Fruit fly (Drosophila melanogaster) whole organism, embryonic: ENCODE results near the gene MtnD.

Experiments used
- Abd-B ChIP-seq: fragments of 200-800 bp; sonication (Bioruptor generic); optimal IDR thresholded peaks from 2 replicates; lab custom pipeline; 2018; ENCODE audit warnings: missing biosample characterization, mild to moderate bottlenecking, missing genetic modification characterization, moderate library complexity
- Aef1 ChIP-seq: fragments of 200-800 bp; sonication (Bioruptor generic); IDR thresholded peaks from 3 replicates; pipeline ENCODE4 v1.3.6; 2022; ENCODE audit warnings: missing biosample characterization, missing genetic modification characterization
- Atf3 ChIP-seq: fragments of 200-800 bp; sonication (Bioruptor generic); optimal IDR thresholded peaks from 3 replicates; lab custom pipeline; 2016; ENCODE audit warnings: missing biosample characterization, missing genetic modification characterization
- B-H1 ChIP-seq: fragments of 200-800 bp; sonication (Bioruptor generic); IDR thresholded peaks from 3 replicates; pipeline ENCODE4 v1.3.6; 2022; ENCODE audit warnings: missing biosample characterization, missing genetic modification characterization
- C15 ChIP-seq: fragments of 200-800 bp; sonication (Bioruptor generic); IDR thresholded peaks from 3 replicates; pipeline ENCODE4 v1.3.6; 2022; ENCODE audit warnings: missing biosample characterization, missing genetic modification characterization
- CG10543 ChIP-seq: fragments of 200-800 bp; sonication (Bioruptor generic); optimal IDR thresholded peaks from 3 replicates; lab custom pipeline; 2017; ENCODE audit warnings: missing biosample characterization, mild to moderate bottlenecking, missing genetic modification characterization, moderate library complexity
- CG11504 ChIP-seq: fragments of 200-800 bp; sonication (Bioruptor generic); optimal IDR thresholded peaks from 3 replicates; lab custom pipeline; 2019; ENCODE audit warnings: missing biosample characterization, mild to moderate bottlenecking, missing genetic modification characterization, moderate library complexity
- CG11696 ChIP-seq: fragments of 200-800 bp; sonication (Bioruptor generic); IDR thresholded peaks from 2 replicates; pipeline ENCODE4 v1.3.6; 2022; ENCODE audit warnings: missing biosample characterization, missing genetic modification characterization
- CG12236 ChIP-seq: fragments of 200-800 bp; sonication (Bioruptor generic); optimal IDR thresholded peaks from 2 replicates; lab custom pipeline; 2016; ENCODE audit warnings: missing biosample characterization, missing genetic modification characterization
- CG12299 ChIP-seq: fragments of 200-800 bp; sonication (Bioruptor generic); optimal IDR thresholded peaks from 2 replicates; lab custom pipeline; 2018; ENCODE audit warnings: missing biosample characterization, mild to moderate bottlenecking, missing genetic modification characterization
- CG14050 ChIP-seq: fragments of 200-800 bp; sonication (Bioruptor generic); IDR thresholded peaks from 3 replicates; pipeline ENCODE4 v1.3.6; 2022; ENCODE audit warnings: missing biosample characterization, missing genetic modification characterization
- CG17328 ChIP-seq: fragments of 200-800 bp; sonication (Bioruptor generic); IDR thresholded peaks from 2 replicates; pipeline ENCODE4 v1.3.6; 2022; ENCODE audit warnings: missing biosample characterization, missing genetic modification characterization
- CG1832 ChIP-seq: fragments of 200-800 bp; sonication (Bioruptor generic); optimal IDR thresholded peaks from 2 replicates; lab custom pipeline; 2017; ENCODE audit warnings: missing biosample characterization, mild to moderate bottlenecking, missing genetic modification characterization, inconsistent platforms
- CG3281 ChIP-seq: fragments of 200-800 bp; sonication (Bioruptor generic); optimal IDR thresholded peaks from 3 replicates; lab custom pipeline; 2017; ENCODE audit warnings: missing biosample characterization, mild to moderate bottlenecking, missing genetic modification characterization
- CG34376 ChIP-seq: fragments of 200-800 bp; sonication (Bioruptor generic); optimal IDR thresholded peaks from 2 replicates; lab custom pipeline; 2018; ENCODE audit warnings: missing biosample characterization, mild to moderate bottlenecking, missing genetic modification characterization
- CG34422 ChIP-seq: fragments of 200-800 bp; sonication (Bioruptor generic); IDR thresholded peaks from 3 replicates; pipeline ENCODE4 v1.3.6; 2022; ENCODE audit warnings: missing biosample characterization, missing genetic modification characterization
- CG4404 ChIP-seq: fragments of 200-800 bp; sonication (Bioruptor generic); IDR thresholded peaks from 2 replicates; pipeline ENCODE4 v1.3.6; 2022; ENCODE audit warnings: missing biosample characterization, missing genetic modification characterization
- CG6254 ChIP-seq: fragments of 200-800 bp; sonication (Bioruptor generic); optimal IDR thresholded peaks from 3 replicates; lab custom pipeline; 2017; ENCODE audit warnings: mild to moderate bottlenecking, missing biosample characterization, missing genetic modification reagents, missing genetic modification characterization
- CG9215 ChIP-seq: fragments of 200-800 bp; sonication (Bioruptor generic); IDR thresholded peaks from 2 replicates; pipeline ENCODE4 v1.3.6; 2022; ENCODE audit warnings: missing biosample characterization, missing genetic modification characterization
- CHES-1-like ChIP-seq: fragments of 200-800 bp; sonication (Bioruptor generic); optimal IDR thresholded peaks from 2 replicates; lab custom pipeline; 2016; ENCODE audit warnings: missing biosample characterization, missing genetic modification characterization
- D19B ChIP-seq: fragments of 200-800 bp; sonication (Bioruptor generic); optimal IDR thresholded peaks from 2 replicates; lab custom pipeline; 2017; ENCODE audit warnings: missing biosample characterization, mild to moderate bottlenecking, missing genetic modification characterization
- Dip2 ChIP-seq: fragments of 200-800 bp; sonication (Bioruptor generic); IDR thresholded peaks from 2 replicates; pipeline ENCODE4 v1.3.6; 2022; ENCODE audit warnings: missing biosample characterization, missing genetic modification characterization
- Doc3 ChIP-seq: fragments of 200-800 bp; sonication (Bioruptor generic); IDR thresholded peaks from 3 replicates; pipeline ENCODE4 v1.3.6; 2022; ENCODE audit warnings: missing biosample characterization, missing genetic modification characterization; ENCODE audit not compliant: partially characterized antibody
- H15 ChIP-seq: fragments of 200-800 bp; sonication (Bioruptor generic); IDR thresholded peaks from 3 replicates; pipeline ENCODE4 v1.3.6; 2022; ENCODE audit warnings: missing biosample characterization, missing genetic modification characterization
- Hr3 ChIP-seq: fragments of 200-800 bp; sonication (Bioruptor generic); optimal IDR thresholded peaks from 3 replicates; lab custom pipeline; 2016; ENCODE audit warnings: missing biosample characterization, missing genetic modification characterization
- Med ChIP-seq: fragments of 200-800 bp; sonication (Bioruptor generic); peaks from one replicate; lab custom pipeline; 2016; ENCODE audit warnings: missing biosample characterization, missing genetic modification characterization, mild to moderate bottlenecking, inconsistent platforms, moderate library complexity
- Mes4 ChIP-seq: fragments of 200-800 bp; sonication (Bioruptor generic); optimal IDR thresholded peaks from 2 replicates; lab custom pipeline; 2016; ENCODE audit warnings: missing biosample characterization, missing genetic modification characterization
- Rx ChIP-seq: fragments of 200-800 bp; sonication (Bioruptor generic); IDR thresholded peaks from 2 replicates; pipeline ENCODE4 v1.3.6; 2022; ENCODE audit warnings: missing biosample characterization, missing genetic modification characterization
- Ssrp ChIP-seq: fragments of 200-800 bp; sonication (Bioruptor generic); optimal IDR thresholded peaks from 2 replicates; lab custom pipeline; 2018; ENCODE audit warnings: missing biosample characterization, mild to moderate bottlenecking, missing genetic modification characterization, moderate library complexity
- aop ChIP-seq: fragments of 200-800 bp; sonication (Bioruptor generic); IDR thresholded peaks from 2 replicates; pipeline ENCODE4 v1.3.6; 2022; ENCODE audit warnings: missing biosample characterization, missing genetic modification characterization
- bab2 ChIP-seq: fragments of 200-800 bp; sonication (Bioruptor generic); optimal IDR thresholded peaks from 2 replicates; lab custom pipeline; 2016; ENCODE audit warnings: missing biosample characterization, missing genetic modification characterization
- btn ChIP-seq: fragments of 200-800 bp; sonication (Bioruptor generic); optimal IDR thresholded peaks from 2 replicates; lab custom pipeline; 2016; ENCODE audit warnings: missing biosample characterization, missing genetic modification characterization
- dan ChIP-seq: fragments of 200-800 bp; sonication (Bioruptor generic); IDR thresholded peaks from 2 replicates; pipeline ENCODE4 v1.3.6; 2022; ENCODE audit warnings: missing biosample characterization, missing genetic modification characterization
- dpn ChIP-seq, 2 experiments: fragments of 200-800 bp; sonication (Bioruptor generic); optimal IDR thresholded peaks; 3 replicates each; lab custom pipeline; 2016; ENCODE audit warnings: missing biosample characterization in 2 of 2, missing genetic modification characterization in 2 of 2
- emc ChIP-seq: fragments of 200-800 bp; sonication (Bioruptor generic); optimal IDR thresholded peaks from 2 replicates; lab custom pipeline; 2016; ENCODE audit warnings: missing biosample characterization, missing genetic modification characterization
- fd64A ChIP-seq: fragments of 200-800 bp; sonication (Bioruptor generic); optimal IDR thresholded peaks from 3 replicates; lab custom pipeline; 2018; ENCODE audit warnings: missing biosample characterization, mild to moderate bottlenecking, missing genetic modification characterization
- fu2 ChIP-seq: fragments of 200-800 bp; sonication (Bioruptor generic); optimal IDR thresholded peaks from 2 replicates; lab custom pipeline; 2016; ENCODE audit warnings: missing biosample characterization, missing genetic modification characterization
- gcm ChIP-seq: fragments of 200-800 bp; sonication (Bioruptor generic); optimal IDR thresholded peaks from 2 replicates; lab custom pipeline; 2019; ENCODE audit warnings: missing biosample characterization, mild to moderate bottlenecking, missing genetic modification characterization, moderate library complexity
- hth ChIP-seq: fragments of >200 bp; optimal IDR thresholded peaks from 2 replicates; lab custom pipeline; 2017; ENCODE audit warnings: inconsistent platforms
- insv ChIP-seq, 2 experiments: fragments of 200-800 bp; sonication (Bioruptor generic); optimal IDR thresholded peaks; 3 replicates each; lab custom pipeline; 2016 to 2018; ENCODE audit warnings: missing biosample characterization in 2 of 2, missing genetic modification characterization in 2 of 2
- kni ChIP-seq: fragments of 200-800 bp; sonication (Bioruptor generic); optimal IDR thresholded peaks from 3 replicates; lab custom pipeline; 2017; ENCODE audit warnings: mild to moderate bottlenecking, missing biosample characterization, missing genetic modification reagents, missing genetic modification characterization
- knrl ChIP-seq: fragments of 200-800 bp; sonication (Bioruptor generic); IDR thresholded peaks from 3 replicates; pipeline ENCODE4 v1.3.6; 2022; ENCODE audit warnings: missing biosample characterization, missing genetic modification characterization; ENCODE audit not compliant: partially characterized antibody
- lab ChIP-seq: fragments of 200-800 bp; sonication (Bioruptor generic); optimal IDR thresholded peaks from 3 replicates; lab custom pipeline; 2017; ENCODE audit warnings: missing biosample characterization, missing genetic modification characterization, mild to moderate bottlenecking, moderate library complexity, missing genetic modification reagents
- lmd ChIP-seq: fragments of 200-800 bp; sonication (Bioruptor generic); IDR thresholded peaks from 2 replicates; pipeline ENCODE4 v1.3.6; 2022; ENCODE audit warnings: missing biosample characterization, missing genetic modification characterization
- oc ChIP-seq: fragments of 200-800 bp; sonication (Bioruptor generic); optimal IDR thresholded peaks from 2 replicates; lab custom pipeline; 2018; ENCODE audit warnings: missing biosample characterization, mild to moderate bottlenecking, missing genetic modification characterization, moderate library complexity
- ssp ChIP-seq: fragments of 200-800 bp; sonication (Bioruptor generic); IDR thresholded peaks from 2 replicates; pipeline ENCODE4 v1.3.6; 2022; ENCODE audit warnings: missing biosample characterization, missing genetic modification characterization
- stwl ChIP-seq: fragments of 200-800 bp; sonication (Bioruptor generic); optimal IDR thresholded peaks from 3 replicates; lab custom pipeline; 2018; ENCODE audit warnings: missing biosample characterization, mild to moderate bottlenecking, missing genetic modification characterization, moderate library complexity
- tna ChIP-seq: fragments of 200-800 bp; sonication (Bioruptor generic); IDR thresholded peaks from 2 replicates; pipeline ENCODE4 v1.3.6; 2022; ENCODE audit warnings: missing biosample characterization, missing genetic modification characterization; ENCODE audit not compliant: partially characterized antibody
- vvl ChIP-seq: fragments of 200-800 bp; sonication (Bioruptor generic); IDR thresholded peaks from 2 replicates; pipeline ENCODE4 v1.3.6; 2022; ENCODE audit warnings: missing biosample characterization, missing genetic modification characterization
- wdn ChIP-seq: fragments of 200-800 bp; sonication (Bioruptor generic); IDR thresholded peaks from 2 replicates; pipeline ENCODE4 v1.3.6; 2022; ENCODE audit warnings: missing biosample characterization, missing genetic modification characterization

The MtnD gene

dm6 chr3R:20542283-20543144 is 7.8 kb downstream of the MtnD start (continued):
- TF ChIP-seq tna (GFP tag; lab: Robert Waterston, UW) = no peak
- no peak for TF ChIP-seq Rx (GFP tag; lab: Robert Waterston, UW)
- peak; percentile 17 for TF ChIP-seq fd64A (GFP tag; lab: Kevin White, UChicago)
- no peak for TF ChIP-seq Abd-B
- TF ChIP-seq CG34376 (GFP tag; lab: Kevin White, UChicago) = no peak
- peak in 1 of 2 experiments; percentile 32 for TF ChIP-seq insv (GFP tag; optimal IDR thresholded peaks at IDR 0.05; lab: Kevin White, UChicago)
- TF ChIP-seq CG10543 (GFP tag; lab: Kevin White, UChicago) = peak; percentile 9
- TF ChIP-seq CG14050 (GFP tag; lab: Robert Waterston, UW) = no peak
- TF ChIP-seq Ssrp = no peak
- no peak for TF ChIP-seq fu2 (GFP tag; lab: Kevin White, UChicago)
- no peak for TF ChIP-seq knrl (GFP tag; lab: Robert Waterston, UW)
- no peak for TF ChIP-seq stwl (tag; lab: Kevin White, UChicago)
- TF ChIP-seq CG11696 (GFP tag; lab: Robert Waterston, UW) = no peak
- TF ChIP-seq hth = no peak
- no peak for TF ChIP-seq CG1832
- no peak for TF ChIP-seq CG9215 (GFP tag; lab: Robert Waterston, UW)
- no peak; the same call in 2 of the 3 replicates for TF ChIP-seq B-H1
- TF ChIP-seq CHES-1-like (GFP tag; lab: Kevin White, UChicago) = no peak
- TF ChIP-seq CG34422 (GFP tag; lab: Robert Waterston, UW) = 0 out of 3 replicates have a peak, but pooled peaks have one; percentile 24
- no peak for TF ChIP-seq D19B (GFP tag; lab: Kevin White, UChicago)
- TF ChIP-seq CG11504 (tag; lab: Kevin White, UChicago) = no peak
- TF ChIP-seq oc = no peak
- TF ChIP-seq Atf3 = no peak
- TF ChIP-seq CG3281 = peak; percentile 27
- TF ChIP-seq H15 = no peak
- peak; percentile 39 for TF ChIP-seq CG12299 (tag; lab: Kevin White, UChicago)
- TF ChIP-seq C15 (GFP tag; lab: Robert Waterston, UW) = no peak
- TF ChIP-seq CG4404 = no peak
- peak; percentile 20 for TF ChIP-seq CG6254
- no peak for TF ChIP-seq dpn (GFP tag; optimal IDR thresholded peaks at IDR 0.05; lab: Kevin White, UChicago)
- peak; percentile 18 for TF ChIP-seq Mes4 (GFP tag; lab: Kevin White, UChicago)
- TF ChIP-seq ssp (GFP tag; lab: Robert Waterston, UW) = no peak
- peak; percentile 51 for TF ChIP-seq bab2 (GFP tag; lab: Kevin White, UChicago)
- TF ChIP-seq Med (GFP tag; lab: Kevin White, UChicago) = peak; percentile 34
- no peak for TF ChIP-seq kni
- no peak for TF ChIP-seq aop (GFP tag; lab: Robert Waterston, UW)
- no peak for TF ChIP-seq wdn (GFP tag; lab: Robert Waterston, UW)
- TF ChIP-seq CG12236 (GFP tag; lab: Kevin White, UChicago) = peak; percentile 4
- no peak for TF ChIP-seq Aef1
- no peak for TF ChIP-seq Dip2 (GFP tag; lab: Robert Waterston, UW)
- TF ChIP-seq Hr3 (GFP tag; lab: Kevin White, UChicago) = no peak
- no peak for TF ChIP-seq Doc3
- TF ChIP-seq dan (GFP tag; lab: Robert Waterston, UW) = no peak
- no peak for TF ChIP-seq btn (GFP tag; lab: Kevin White, UChicago)
- TF ChIP-seq emc (GFP tag; lab: Kevin White, UChicago) = no peak
- TF ChIP-seq lab (GFP tag; lab: Kevin White, UChicago) = peak; percentile 7
- TF ChIP-seq vvl (GFP tag; lab: Robert Waterston, UW) = no peak
- peak; percentile 72 for TF ChIP-seq gcm
- TF ChIP-seq CG17328 (GFP tag; lab: Robert Waterston, UW) = no peak
- no peak for TF ChIP-seq lmd (GFP tag; lab: Robert Waterston, UW)
